ENCODE assay signal across 3 worm cellular contexts in the genomic region with DNA sequence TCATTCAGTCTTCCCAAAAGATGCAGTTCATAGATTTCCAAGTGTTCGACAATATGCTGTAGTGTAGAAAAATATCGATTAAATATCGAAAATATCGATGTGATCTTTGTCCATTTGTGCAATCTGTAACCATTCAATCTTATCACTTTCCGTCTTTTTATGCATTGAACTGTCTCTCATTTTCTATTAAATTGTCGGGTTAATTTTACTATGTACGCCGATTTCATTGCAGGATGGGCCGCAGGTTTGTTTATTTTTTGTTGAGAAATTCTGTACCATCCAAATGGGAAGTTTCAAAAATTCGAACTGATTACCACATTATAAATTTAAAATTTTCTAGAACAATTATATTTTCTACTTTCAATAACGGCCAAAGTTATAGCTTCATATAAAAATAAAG.
TF ChIP-seq lines count a peak whose summit lies in the region.

A gene (minus strand): TSS at position 101 of the 400 bp plus-strand sequence.

TF ChIP-seq in whole organism, L1 larva, 84 proteins besides CTCF, POLR2A, EP300 and RAD21:
- no peak for TF ChIP-seq hlh-17 (GFP tag; optimal IDR thresholded peaks at IDR 0.05; lab: Kevin White, UChicago; ENCODE audit: borderline replicate concordance)
- TF ChIP-seq sox-4 (tag; optimal IDR thresholded peaks at IDR 0.05; lab: Kevin White, UChicago), result no peak
- TF ChIP-seq elt-2 (tag; optimal IDR thresholded peaks at IDR 0.05; lab: Kevin White, UChicago), result peak; percentile 8
- TF ChIP-seq nhr-237 (tag; optimal IDR thresholded peaks at IDR 0.05; lab: Kevin White, UChicago), result no peak
- no peak for TF ChIP-seq dsc-1 (tag; optimal IDR thresholded peaks at IDR 0.05; lab: Kevin White, UChicago)
TF ChIP-seq in whole organism, L1 larva: peak in this region for 1.

TF ChIP-seq in whole organism, L3 larva, 47 proteins besides CTCF, POLR2A, EP300 and RAD21:
- TF ChIP-seq elt-2 (tag; optimal IDR thresholded peaks at IDR 0.05; lab: Kevin White, UChicago), result peak; percentile 36
- TF ChIP-seq pha-4 (tag; optimal IDR thresholded peaks at IDR 0.05; lab: Kevin White, UChicago), result no peak
- TF ChIP-seq ceh-28 (tag; optimal IDR thresholded peaks at IDR 0.05; lab: Kevin White, UChicago), result peak; percentile 69

TF ChIP-seq in whole organism, L4 larva, 104 proteins besides CTCF, POLR2A, EP300 and RAD21:
- no peak for TF ChIP-seq R02D3.7 (tag; optimal IDR thresholded peaks at IDR 0.05; lab: Kevin White, UChicago)
- TF ChIP-seq dmd-6 (GFP tag; IDR thresholded peaks at IDR 0.05; lab: Robert Waterston, UW), result peak; percentile 25; the same call in 1 of the 2 replicates
- no peak for TF ChIP-seq Y75B8A.6 (GFP tag; IDR thresholded peaks at IDR 0.05; lab: Robert Waterston, UW)
TF ChIP-seq in whole organism, L4 larva: peak in this region for 1.
